Worm (Caenorhabditis elegans): Measurements from ENCODE around the gene clec-224.
"Not testable (repeated sequence)": the region's sequence is repeated elsewhere in the genome, so short reads cannot be mapped to it uniquely, and the experiment has no call there.

ce11 chrV:12131157-12131556 lies 48.1 kb downstream of the clec-224 start, which contains the start of gene enpp-1:
- not testable (repeated sequence) for TF ChIP-seq W03F9.2, him-1, dao-5 (tag; optimal IDR thresholded peaks at IDR 0.05)
